Fruit fly (Drosophila melanogaster) whole organism: Measurements from ENCODE around the gene CG5070.

Source experiments
- Dll ChIP-seq: fragments of >200 bp; optimal IDR thresholded peaks from 2 replicates; lab custom pipeline; 2017
- pan ChIP-seq: fragments of >200 bp; optimal IDR thresholded peaks from 2 replicates; lab custom pipeline; 2017
- psq ChIP-seq: fragments of >200 bp; optimal IDR thresholded peaks from 2 replicates; lab custom pipeline; 2017

dm6 chrX:17232642-17233041 lies 29.7 kb downstream of the CG5070 start, which contains the start of gene f:
- no peak for TF ChIP-seq pan (lab: Kevin White, UChicago)
- TF ChIP-seq psq (lab: Kevin White, UChicago) = no peak
- no peak for TF ChIP-seq Dll (lab: Kevin White, UChicago)
